Worm (Caenorhabditis elegans) whole organism, midembryonic: ENCODE data around the gene frm-10.
"Not testable (repeated sequence)": the region's sequence is repeated elsewhere in the genome, so short reads cannot be mapped to it uniquely, and the experiment has no call there.

ENCODE experiments used
- T22C8.4 ChIP-seq: fragments of 200-800 bp; sonication (Bioruptor generic); IDR thresholded peaks from 2 replicates; pipeline ENCODE4 v1.3.6; 2022; ENCODE audit warnings: missing genetic modification characterization, missing compliant biosample characterization
- cog-1 ChIP-seq: sonication (generic microtip); optimal IDR thresholded peaks from 2 replicates; lab custom pipeline; 2016; ENCODE audit warnings: missing genetic modification characterization, missing compliant biosample characterization
- flt-1 ChIP-seq: fragments of 200-800 bp; sonication (Bioruptor generic); IDR thresholded peaks from 2 replicates; pipeline ENCODE4 v1.3.6; 2022; ENCODE audit warnings: missing genetic modification characterization, missing compliant biosample characterization
- med-1 ChIP-seq: sonication (generic microtip); optimal IDR thresholded peaks from 2 replicates; lab custom pipeline; 2017; ENCODE audit warnings: missing genetic modification characterization, mild to moderate bottlenecking, missing compliant biosample characterization, antibody characterized with exemption, missing genetic modification reagents; ENCODE audit not compliant: insufficient read depth

DNA sequence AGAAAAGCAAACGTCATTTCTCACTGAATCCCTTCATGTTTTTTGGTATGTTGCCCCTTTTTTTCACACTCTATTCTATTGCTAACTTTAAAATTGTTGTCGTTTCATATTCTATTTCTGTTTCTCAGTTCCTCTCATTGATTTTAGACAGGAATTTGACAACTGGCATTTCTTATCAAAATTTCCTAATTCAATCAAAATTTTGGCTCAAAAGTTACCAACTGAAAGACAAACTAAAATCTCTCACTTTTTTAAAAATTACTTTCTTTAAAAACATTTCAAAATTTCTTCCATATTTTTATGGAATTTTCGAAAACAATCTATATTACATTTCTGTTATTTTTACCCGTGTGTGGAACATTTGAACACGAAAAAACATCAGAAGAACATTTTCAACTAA is 19.5 kb upstream of the frm-10 start, which contains the start of gene Y2H9A.6:
- TF ChIP-seq T22C8.4 (GFP tag; lab: Robert Waterston, UW); med-1 (GFP tag; lab: Kevin White, UChicago); flt-1 (GFP tag; lab: Robert Waterston, UW); cog-1 (tag; lab: Kevin White, UChicago): not testable (repeated sequence)
